Fruit fly (Drosophila melanogaster): ENCODE data around the gene Ptth.

DNA sequence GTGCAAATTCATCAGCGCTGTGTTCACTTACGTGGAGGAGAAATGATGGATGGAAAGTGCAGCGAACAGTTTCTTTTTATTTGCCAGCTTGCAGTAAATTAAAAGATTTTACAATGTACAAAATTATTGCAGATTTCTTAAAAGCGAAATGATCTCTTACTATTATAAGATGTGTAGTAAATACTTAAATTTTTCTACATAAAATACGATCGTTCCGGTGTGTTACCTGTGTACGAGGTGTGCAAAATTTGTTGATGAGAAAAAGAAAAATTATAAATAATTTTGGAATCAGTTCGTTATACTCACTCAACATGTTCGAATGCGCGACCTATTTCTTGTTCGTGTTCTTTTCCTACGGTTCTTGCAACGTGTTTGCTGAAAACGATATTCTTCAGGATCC lies 48.7 kb upstream of the Ptth start, which contains the start of gene CG2839:
- TF ChIP-seq CG8478 (optimal IDR thresholded peaks at IDR 0.05) (no peak), CTCF (optimal IDR thresholded peaks at IDR 0.05) (no peak)

Data from S2 (cell line).